Fruit fly (Drosophila melanogaster) whole organism, embryonic: ENCODE data around the gene CG11700.

ENCODE experiments used
- ATbp ChIP-seq: fragments of 200-800 bp; sonication (Bioruptor generic); optimal IDR thresholded peaks from 2 replicates; lab custom pipeline; 2017; ENCODE audit warnings: missing biosample characterization, mild to moderate bottlenecking, missing genetic modification characterization, missing genetic modification reagents
- Aef1 ChIP-seq: fragments of 200-800 bp; sonication (Bioruptor generic); IDR thresholded peaks from 3 replicates; pipeline ENCODE4 v1.3.6; 2022; ENCODE audit warnings: missing biosample characterization, missing genetic modification characterization
- Antp ChIP-seq: fragments of 200-800 bp; sonication (Bioruptor generic); optimal IDR thresholded peaks from 3 replicates; lab custom pipeline; 2016; ENCODE audit warnings: missing biosample characterization, missing genetic modification characterization
- Awh ChIP-seq: fragments of 200-800 bp; sonication (Bioruptor generic); IDR thresholded peaks from 2 replicates; pipeline ENCODE4, ENCODE4 v1.3.6; 2022; ENCODE audit warnings: missing biosample characterization, missing genetic modification characterization
- Blimp-1 ChIP-seq: fragments of 200-800 bp; sonication (Bioruptor generic); optimal IDR thresholded peaks from 3 replicates; lab custom pipeline; 2018; ENCODE audit warnings: missing biosample characterization, missing genetic modification characterization, mild to moderate bottlenecking, moderate library complexity, missing genetic modification reagents
- CG11504 ChIP-seq: fragments of 200-800 bp; sonication (Bioruptor generic); optimal IDR thresholded peaks from 3 replicates; lab custom pipeline; 2019; ENCODE audit warnings: missing biosample characterization, mild to moderate bottlenecking, missing genetic modification characterization, moderate library complexity
- CG12744 ChIP-seq: fragments of 200-800 bp; sonication (Bioruptor generic); optimal IDR thresholded peaks from 2 replicates; lab custom pipeline; 2016; ENCODE audit warnings: missing biosample characterization, missing genetic modification characterization
- CG12769 ChIP-seq: fragments of 200-800 bp; sonication (Bioruptor generic); optimal IDR thresholded peaks from 2 replicates; lab custom pipeline; 2019; ENCODE audit warnings: missing biosample characterization, mild to moderate bottlenecking, missing genetic modification characterization, moderate library complexity
- CG13894 ChIP-seq: fragments of 200-800 bp; sonication (Bioruptor generic); optimal IDR thresholded peaks from 3 replicates; lab custom pipeline; 2018; ENCODE audit warnings: missing biosample characterization, mild to moderate bottlenecking, missing genetic modification characterization, moderate library complexity
- CG14860 ChIP-seq: fragments of 200-800 bp; sonication (Bioruptor generic); IDR thresholded peaks from 3 replicates; pipeline ENCODE4 v1.3.6; 2022; ENCODE audit warnings: missing biosample characterization, missing genetic modification characterization; ENCODE audit not compliant: partially characterized antibody
- CG1603 ChIP-seq: fragments of 200-800 bp; sonication (Bioruptor generic); optimal IDR thresholded peaks from 2 replicates; lab custom pipeline; 2019; ENCODE audit warnings: missing biosample characterization, mild to moderate bottlenecking, missing genetic modification characterization, moderate library complexity
- CG17328 ChIP-seq: fragments of 200-800 bp; sonication (Bioruptor generic); IDR thresholded peaks from 2 replicates; pipeline ENCODE4 v1.3.6; 2022; ENCODE audit warnings: missing biosample characterization, missing genetic modification characterization
- CG17359 ChIP-seq: fragments of 200-800 bp; sonication (Bioruptor generic); optimal IDR thresholded peaks from 3 replicates; lab custom pipeline; 2018; ENCODE audit warnings: missing biosample characterization, mild to moderate bottlenecking, missing genetic modification characterization, moderate library complexity
- CG18599 ChIP-seq: fragments of 200-800 bp; sonication (Bioruptor generic); optimal IDR thresholded peaks from 3 replicates; lab custom pipeline; 2017; ENCODE audit warnings: missing biosample characterization, missing genetic modification characterization, mild to moderate bottlenecking, moderate library complexity, missing genetic modification reagents
- CG2120 ChIP-seq: fragments of 200-800 bp; sonication (Bioruptor generic); optimal IDR thresholded peaks from 3 replicates; lab custom pipeline; 2016; ENCODE audit warnings: missing biosample characterization, missing genetic modification characterization
- CG31388 ChIP-seq: fragments of 200-800 bp; sonication (Bioruptor generic); optimal IDR thresholded peaks from 2 replicates; lab custom pipeline; 2016; ENCODE audit warnings: missing biosample characterization, missing genetic modification characterization
- CG32532 ChIP-seq: fragments of 200-800 bp; sonication (Bioruptor generic); IDR thresholded peaks from 2 replicates; pipeline ENCODE4 v1.3.6; 2022; ENCODE audit warnings: missing biosample characterization, missing genetic modification characterization
- CG7556 ChIP-seq: fragments of 200-800 bp; sonication (Bioruptor generic); optimal IDR thresholded peaks from 2 replicates; lab custom pipeline; 2017; ENCODE audit warnings: missing biosample characterization, mild to moderate bottlenecking, missing genetic modification characterization
- CG7839 ChIP-seq: fragments of 200-800 bp; sonication (Bioruptor generic); optimal IDR thresholded peaks from 3 replicates; lab custom pipeline; 2018; ENCODE audit warnings: missing biosample characterization, mild to moderate bottlenecking, missing genetic modification characterization, moderate library complexity
- CG7963 ChIP-seq: fragments of 200-800 bp; sonication (Bioruptor generic); IDR thresholded peaks from 3 replicates; pipeline ENCODE4 v1.3.6; 2022; ENCODE audit warnings: missing biosample characterization, missing genetic modification characterization; ENCODE audit not compliant: partially characterized antibody
- CG8924 ChIP-seq: fragments of 200-800 bp; optimal IDR thresholded peaks from 3 replicates; lab custom pipeline; 2019; ENCODE audit warnings: missing biosample characterization, mild to moderate bottlenecking, missing genetic modification characterization, moderate library complexity
- Dek ChIP-seq: fragments of 200-800 bp; sonication (Bioruptor generic); optimal IDR thresholded peaks from 3 replicates; lab custom pipeline; 2019; ENCODE audit warnings: missing biosample characterization, mild to moderate bottlenecking, missing genetic modification characterization, moderate library complexity
- Dip3 ChIP-seq: fragments of 200-800 bp; sonication (Bioruptor generic); optimal IDR thresholded peaks from 3 replicates; lab custom pipeline; 2016; ENCODE audit warnings: missing biosample characterization, missing genetic modification characterization
- H2.0 ChIP-seq: fragments of 200-800 bp; sonication (Bioruptor generic); IDR thresholded peaks from 2 replicates; pipeline ENCODE4 v1.3.6; 2022; ENCODE audit warnings: missing biosample characterization, missing genetic modification characterization
- Hr78 ChIP-seq, 2 experiments: fragments of 200-800 bp in 1 of 2; fragments of >200 bp in 1 of 2; sonication (Bioruptor generic) in 1 of 2; optimal IDR thresholded peaks; 2 replicates each; lab custom pipeline; 2017 to 2019; ENCODE audit warnings: missing biosample characterization in 2 of 2, missing genetic modification characterization in 2 of 2, mild to moderate bottlenecking in 1 of 2, moderate library complexity in 1 of 2
- Kr ChIP-seq: fragments of 200-800 bp; sonication (Bioruptor generic); optimal IDR thresholded peaks from 2 replicates; lab custom pipeline; 2017; ENCODE audit warnings: missing biosample characterization, mild to moderate bottlenecking, missing genetic modification characterization
- Optix ChIP-seq: fragments of 200-800 bp; sonication (Bioruptor generic); IDR thresholded peaks from 3 replicates; pipeline ENCODE4 v1.3.6; 2022; ENCODE audit warnings: missing biosample characterization, missing genetic modification characterization
- ara ChIP-seq: fragments of 200-800 bp; sonication (Bioruptor generic); IDR thresholded peaks from 2 replicates; pipeline ENCODE4 v1.3.6; 2022; ENCODE audit warnings: missing biosample characterization, missing genetic modification characterization
- bab2 ChIP-seq: fragments of 200-800 bp; sonication (Bioruptor generic); optimal IDR thresholded peaks from 2 replicates; lab custom pipeline; 2016; ENCODE audit warnings: missing biosample characterization, missing genetic modification characterization
- bsh ChIP-seq, 2 experiments: fragments of 200-800 bp; sonication (Bioruptor generic); optimal IDR thresholded peaks; 2 replicates each; lab custom pipeline; 2017 to 2018; ENCODE audit warnings: mild to moderate bottlenecking in 2 of 2, missing biosample characterization in 2 of 2, missing genetic modification characterization in 2 of 2, moderate library complexity in 1 of 2
- ci ChIP-seq: fragments of 200-800 bp; sonication (Bioruptor generic); IDR thresholded peaks from 3 replicates; pipeline ENCODE4 v1.3.6; 2022; ENCODE audit warnings: missing biosample characterization, missing genetic modification characterization
- gcm2 ChIP-seq: fragments of 200-800 bp; sonication (Bioruptor generic); optimal IDR thresholded peaks from 2 replicates; lab custom pipeline; 2016; ENCODE audit warnings: missing biosample characterization, missing genetic modification characterization
- ind ChIP-seq: fragments of 200-800 bp; sonication (Bioruptor generic); optimal IDR thresholded peaks from 3 replicates; lab custom pipeline; 2016; ENCODE audit warnings: missing biosample characterization, missing genetic modification characterization
- jumu ChIP-seq: fragments of 200-800 bp; sonication (Bioruptor generic); optimal IDR thresholded peaks from 3 replicates; lab custom pipeline; 2016; ENCODE audit warnings: missing biosample characterization, missing genetic modification characterization
- kay ChIP-seq: fragments of 200-800 bp; sonication (Bioruptor generic); optimal IDR thresholded peaks from 2 replicates; lab custom pipeline; 2016; ENCODE audit warnings: missing biosample characterization, missing genetic modification characterization
- klu ChIP-seq: fragments of 200-800 bp; sonication (Bioruptor generic); IDR thresholded peaks from 2 replicates; pipeline ENCODE4 v1.3.6; 2022; ENCODE audit warnings: missing biosample characterization, missing genetic modification characterization
- lbe ChIP-seq: fragments of 200-800 bp; sonication (Bioruptor generic); optimal IDR thresholded peaks from 2 replicates; lab custom pipeline; 2016; ENCODE audit warnings: missing biosample characterization, mild to moderate bottlenecking, missing genetic modification characterization
- mam ChIP-seq: fragments of 200-800 bp; sonication (Bioruptor generic); optimal IDR thresholded peaks from 3 replicates; lab custom pipeline; 2016; ENCODE audit warnings: missing biosample characterization, missing genetic modification characterization
- nau ChIP-seq: fragments of 200-800 bp; sonication (Bioruptor generic); optimal IDR thresholded peaks from 3 replicates; lab custom pipeline; 2017; ENCODE audit warnings: missing biosample characterization, mild to moderate bottlenecking, missing genetic modification characterization, missing genetic modification reagents
- onecut ChIP-seq: fragments of 200-800 bp; sonication (Bioruptor generic); IDR thresholded peaks from 2 replicates; pipeline ENCODE4 v1.3.6; 2022; ENCODE audit warnings: missing biosample characterization, missing genetic modification characterization
- ranshi ChIP-seq: fragments of 200-800 bp; sonication (Bioruptor generic); IDR thresholded peaks from 2 replicates; pipeline ENCODE4 v1.3.6; 2022; ENCODE audit warnings: missing biosample characterization, missing genetic modification characterization
- row ChIP-seq: fragments of 200-800 bp; sonication (Bioruptor generic); IDR thresholded peaks from 3 replicates; pipeline ENCODE4 v1.3.6; 2022; ENCODE audit warnings: missing biosample characterization, missing genetic modification characterization
- scrt ChIP-seq: fragments of 200-800 bp; sonication (Bioruptor generic); optimal IDR thresholded peaks from 2 replicates; lab custom pipeline; 2018; ENCODE audit warnings: missing biosample characterization, mild to moderate bottlenecking, missing genetic modification characterization, moderate library complexity
- sens ChIP-seq: fragments of 200-800 bp; sonication (Bioruptor generic); peaks from one replicate; lab custom pipeline; 2016; ENCODE audit warnings: missing biosample characterization, missing genetic modification characterization
- seq ChIP-seq: fragments of 200-800 bp; sonication (Bioruptor generic); IDR thresholded peaks from 2 replicates; pipeline ENCODE4 v1.3.6; 2022; ENCODE audit warnings: missing biosample characterization, missing genetic modification characterization
- slbo ChIP-seq: fragments of 200-800 bp; sonication (Bioruptor generic); IDR thresholded peaks from 2 replicates; pipeline ENCODE4 v1.3.6; 2022; ENCODE audit warnings: missing biosample characterization, missing genetic modification characterization
- tio ChIP-seq: fragments of 200-800 bp; sonication (Bioruptor generic); optimal IDR thresholded peaks from 2 replicates; lab custom pipeline; 2017; ENCODE audit warnings: missing biosample characterization, missing genetic modification characterization, inconsistent platforms
- zfh1 ChIP-seq: fragments of 200-800 bp; sonication (Bioruptor generic); IDR thresholded peaks from 3 replicates; pipeline ENCODE4 v1.3.6; 2022; ENCODE audit warnings: missing biosample characterization, missing genetic modification characterization

Gene CG11700

dm6 chrX:6311516-6311915 is 28.1 kb upstream of the CG11700 start (continued):
- peak; percentile 15; the same call in 1 of the 3 replicates for TF ChIP-seq Aef1 (GFP tag; lab: Robert Waterston, UW)
- no peak for TF ChIP-seq CG13894 (tag; lab: Kevin White, UChicago)
- 0 out of 2 replicates have a peak, but pooled peaks have one; percentile 41 for TF ChIP-seq slbo (GFP tag; lab: Robert Waterston, UW)
- peak; percentile 18 for TF ChIP-seq CG7556 (GFP tag; lab: Kevin White, UChicago)
- TF ChIP-seq ind (GFP tag; lab: Kevin White, UChicago): peak; percentile 22
- TF ChIP-seq CG31388 (GFP tag; lab: Kevin White, UChicago): no peak

dm6 chrX:6310408-6310807 is 27.0 kb upstream of the CG11700 start:
- TF ChIP-seq Blimp-1 (GFP tag; lab: Kevin White, UChicago): peak; percentile 5
- TF ChIP-seq CG14860 (GFP tag; lab: Robert Waterston, UW): no peak
- TF ChIP-seq CG12769 (tag; lab: Kevin White, UChicago): peak; percentile 54
- TF ChIP-seq gcm2: no peak
- TF ChIP-seq ci (GFP tag; lab: Robert Waterston, UW): peak; percentile 59; the same call in 2 of the 3 replicates
- TF ChIP-seq bab2 (GFP tag; lab: Kevin White, UChicago): no peak
- no peak for TF ChIP-seq nau (GFP tag; lab: Kevin White, UChicago)
- TF ChIP-seq ind (GFP tag; lab: Kevin White, UChicago): peak; percentile 31
- no peak for TF ChIP-seq Dip3 (GFP tag; lab: Kevin White, UChicago)
- TF ChIP-seq Hr78 (GFP tag; optimal IDR thresholded peaks at IDR 0.05; lab: Kevin White, UChicago): no peak
- no peak for TF ChIP-seq seq (GFP tag; lab: Robert Waterston, UW)
- TF ChIP-seq bsh (GFP tag; optimal IDR thresholded peaks at IDR 0.05; lab: Kevin White, UChicago): peak in 1 of 2 experiments; percentile 36
- TF ChIP-seq row (GFP tag; lab: Robert Waterston, UW): peak; percentile 49; the same call in 2 of the 3 replicates
- no peak for TF ChIP-seq Kr (GFP tag; lab: Kevin White, UChicago)
- TF ChIP-seq tio (GFP tag; lab: Kevin White, UChicago): no peak
- TF ChIP-seq lbe (GFP tag; lab: Kevin White, UChicago): no peak
- TF ChIP-seq jumu (GFP tag; lab: Kevin White, UChicago): no peak
- peak; percentile 32; the same call in 1 of the 2 replicates for TF ChIP-seq CG17328 (GFP tag; lab: Robert Waterston, UW)
- no peak for TF ChIP-seq klu (GFP tag; lab: Robert Waterston, UW)
- TF ChIP-seq onecut (GFP tag; lab: Robert Waterston, UW): no peak
- peak; percentile 5 for TF ChIP-seq scrt (GFP tag; lab: Kevin White, UChicago)
- TF ChIP-seq CG17359 (tag; lab: Kevin White, UChicago): peak; percentile 42
- TF ChIP-seq CG32532 (GFP tag; lab: Robert Waterston, UW): peak; percentile 12; the same call in 1 of the 2 replicates
- TF ChIP-seq CG7839 (tag; lab: Kevin White, UChicago): peak; percentile 42
- 0 out of 3 replicates have a peak, but pooled peaks have one; percentile 19 for TF ChIP-seq Optix (GFP tag; lab: Robert Waterston, UW)
- no peak for TF ChIP-seq ara (GFP tag; lab: Robert Waterston, UW)
- TF ChIP-seq Dek (tag; lab: Kevin White, UChicago): no peak
- TF ChIP-seq CG12744 (GFP tag; lab: Kevin White, UChicago): no peak
- TF ChIP-seq CG7963 (GFP tag; lab: Robert Waterston, UW): no peak
- TF ChIP-seq Awh (GFP tag; lab: Robert Waterston, UW): no peak
- peak; percentile 7 for TF ChIP-seq Antp (GFP tag; lab: Kevin White, UChicago)
- TF ChIP-seq kay (GFP tag; lab: Kevin White, UChicago): no peak
- no peak for TF ChIP-seq CG8924 (tag; lab: Kevin White, UChicago)
- TF ChIP-seq zfh1 (GFP tag; lab: Robert Waterston, UW): 0 out of 3 replicates have a peak, but pooled peaks have one; percentile 22
- TF ChIP-seq CG1603 (tag; lab: Kevin White, UChicago): peak; percentile 41
- peak; percentile 35 for TF ChIP-seq ATbp (GFP tag; lab: Kevin White, UChicago)
- peak; percentile 40 for TF ChIP-seq slbo (GFP tag; lab: Robert Waterston, UW)
- no peak for TF ChIP-seq mam (GFP tag; lab: Kevin White, UChicago)
- no peak for TF ChIP-seq H2.0 (GFP tag; lab: Robert Waterston, UW)
- peak; percentile 32 for TF ChIP-seq CG2120 (GFP tag; lab: Kevin White, UChicago)
- no peak; the same call in 1 of the 2 replicates for TF ChIP-seq ranshi (GFP tag; lab: Robert Waterston, UW)
- TF ChIP-seq CG11504 (tag; lab: Kevin White, UChicago): peak; percentile 51
- TF ChIP-seq sens (GFP tag; lab: Kevin White, UChicago): peak; percentile 74
- peak; percentile 49 for TF ChIP-seq CG18599 (GFP tag; lab: Kevin White, UChicago)
